Worm (Caenorhabditis elegans): ENCODE measurements around the gene R02F2.10.

R02F2.10 gene

DNA sequence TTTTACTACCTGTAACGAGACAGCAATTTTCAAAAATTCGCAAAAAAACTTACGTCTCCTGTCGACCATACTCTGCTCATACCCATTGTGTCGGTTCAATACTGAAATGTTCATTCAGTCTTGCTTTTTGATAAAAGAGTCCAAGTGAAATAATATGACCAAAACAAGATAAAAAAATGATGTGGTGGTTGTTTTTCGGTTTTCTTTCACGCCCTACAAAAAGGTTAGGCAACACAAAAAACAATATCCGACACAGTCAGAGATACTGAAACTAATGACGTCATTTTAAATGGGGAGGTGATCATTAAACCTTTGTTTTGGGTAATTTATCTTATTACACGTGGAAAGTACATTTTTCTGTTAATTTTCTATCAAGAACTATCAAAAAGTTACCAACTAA is 17.1 kb downstream of the R02F2.10 start, which contains the start of gene R02F2.8:
TSS of gene R02F2.8 (minus strand) at position 101 of the 400 bp plus-strand sequence.
- TF ChIP-seq klf-2 (GFP tag; conservative IDR thresholded peaks at IDR 0.05) (no peak), tab-1 (GFP tag; IDR thresholded peaks at IDR 0.05) (no peak), T22C8.4 (GFP tag; IDR thresholded peaks at IDR 0.05) (no peak), med-1 (GFP tag; optimal IDR thresholded peaks at IDR 0.05; ENCODE audit: insufficient read depth) (no peak), cog-1 (tag; optimal IDR thresholded peaks at IDR 0.05) (no peak), ztf-29 (GFP tag; IDR thresholded peaks at IDR 0.05) (no peak), flt-1 (GFP tag; IDR thresholded peaks at IDR 0.05) (no peak), ztf-23 (GFP tag; IDR thresholded peaks at IDR 0.05) (no peak), ref-1 (GFP tag; conservative IDR thresholded peaks at IDR 0.05) (no peak)

DNA sequence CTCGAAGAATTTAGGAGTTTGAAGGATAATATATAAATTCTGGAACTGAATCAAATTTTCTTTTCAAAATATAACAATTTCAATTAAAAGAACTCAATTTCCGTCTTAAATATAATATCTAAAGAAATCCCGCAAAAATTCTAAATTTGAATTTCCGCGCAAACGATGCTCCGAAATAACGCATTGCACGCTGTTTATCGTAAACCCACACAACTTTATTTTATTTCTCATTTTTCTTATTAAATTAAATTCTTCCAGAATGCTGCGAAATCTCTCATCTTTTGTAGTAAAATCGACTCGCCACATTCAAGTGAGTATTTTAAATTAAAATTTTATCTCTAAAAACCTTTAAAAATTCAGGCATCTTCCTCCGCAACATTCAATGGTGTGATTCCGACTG is 20.9 kb downstream of the R02F2.10 start, which contains the start of gene R02F2.9:
TSS of gene R02F2.9 (plus strand) at position 218 of the 400 bp plus-strand sequence.
- TF ChIP-seq tab-1 (GFP tag; IDR thresholded peaks at IDR 0.05) (no peak), flt-1 (GFP tag; IDR thresholded peaks at IDR 0.05) (0 out of 2 replicates have a peak, but pooled peaks have one; percentile 36)

DNA sequence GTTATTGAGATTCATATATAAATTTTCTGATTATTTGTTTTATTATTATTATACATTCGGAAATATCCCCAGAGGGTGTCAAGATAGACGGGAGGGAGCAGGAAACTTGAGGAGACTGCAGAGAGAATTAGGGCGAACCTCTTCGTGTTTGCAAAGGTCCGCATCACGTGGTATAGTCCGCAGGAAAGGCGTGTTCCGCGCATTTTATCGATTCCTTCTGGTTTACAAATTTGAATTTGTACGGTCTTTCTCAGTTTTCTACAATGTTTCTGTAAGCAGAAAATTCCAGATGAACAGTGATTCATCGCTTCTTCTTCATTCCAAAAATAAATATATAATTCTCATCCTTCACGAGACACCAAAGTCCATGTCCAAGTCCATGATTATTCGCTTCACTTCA is 21.8 kb downstream of the R02F2.10 start:
- no peak for TF ChIP-seq ztf-29 (GFP tag; IDR thresholded peaks at IDR 0.05)
- no peak for TF ChIP-seq flt-1 (GFP tag; IDR thresholded peaks at IDR 0.05)
- no peak for TF ChIP-seq med-1 (GFP tag; optimal IDR thresholded peaks at IDR 0.05; ENCODE audit: insufficient read depth)

DNA sequence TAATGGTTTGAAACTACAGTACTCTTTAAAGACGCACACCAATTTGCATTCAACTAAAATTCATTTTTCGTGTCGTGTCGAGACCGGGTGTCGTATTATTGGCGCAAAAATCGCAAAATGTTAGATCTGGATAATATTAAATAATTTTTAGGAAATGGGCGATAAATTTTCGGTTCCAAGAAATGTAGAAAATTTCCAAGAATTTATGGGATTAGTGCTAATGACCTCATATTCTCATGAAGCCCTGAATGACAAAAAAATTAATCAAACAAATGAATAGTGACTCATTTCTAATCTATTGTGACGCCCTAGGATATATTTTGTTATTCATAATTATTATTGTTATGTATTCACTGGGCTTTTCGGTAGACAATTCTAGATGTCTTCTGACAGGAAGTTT is 22.6 kb downstream of the R02F2.10 start:
- no peak for TF ChIP-seq T22C8.4 (GFP tag; IDR thresholded peaks at IDR 0.05)
- no peak for TF ChIP-seq med-1 (GFP tag; optimal IDR thresholded peaks at IDR 0.05; ENCODE audit: insufficient read depth)
- TF ChIP-seq ztf-23 (GFP tag; IDR thresholded peaks at IDR 0.05) = no peak
- no peak for TF ChIP-seq flt-1 (GFP tag; IDR thresholded peaks at IDR 0.05)
- no peak for TF ChIP-seq ref-1 (GFP tag; conservative IDR thresholded peaks at IDR 0.05)
- no peak for TF ChIP-seq cog-1 (tag; optimal IDR thresholded peaks at IDR 0.05)
- TF ChIP-seq tab-1 (GFP tag; IDR thresholded peaks at IDR 0.05) = no peak
- TF ChIP-seq ztf-29 (GFP tag; IDR thresholded peaks at IDR 0.05) = no peak
- no peak for TF ChIP-seq klf-2 (GFP tag; conservative IDR thresholded peaks at IDR 0.05)

DNA sequence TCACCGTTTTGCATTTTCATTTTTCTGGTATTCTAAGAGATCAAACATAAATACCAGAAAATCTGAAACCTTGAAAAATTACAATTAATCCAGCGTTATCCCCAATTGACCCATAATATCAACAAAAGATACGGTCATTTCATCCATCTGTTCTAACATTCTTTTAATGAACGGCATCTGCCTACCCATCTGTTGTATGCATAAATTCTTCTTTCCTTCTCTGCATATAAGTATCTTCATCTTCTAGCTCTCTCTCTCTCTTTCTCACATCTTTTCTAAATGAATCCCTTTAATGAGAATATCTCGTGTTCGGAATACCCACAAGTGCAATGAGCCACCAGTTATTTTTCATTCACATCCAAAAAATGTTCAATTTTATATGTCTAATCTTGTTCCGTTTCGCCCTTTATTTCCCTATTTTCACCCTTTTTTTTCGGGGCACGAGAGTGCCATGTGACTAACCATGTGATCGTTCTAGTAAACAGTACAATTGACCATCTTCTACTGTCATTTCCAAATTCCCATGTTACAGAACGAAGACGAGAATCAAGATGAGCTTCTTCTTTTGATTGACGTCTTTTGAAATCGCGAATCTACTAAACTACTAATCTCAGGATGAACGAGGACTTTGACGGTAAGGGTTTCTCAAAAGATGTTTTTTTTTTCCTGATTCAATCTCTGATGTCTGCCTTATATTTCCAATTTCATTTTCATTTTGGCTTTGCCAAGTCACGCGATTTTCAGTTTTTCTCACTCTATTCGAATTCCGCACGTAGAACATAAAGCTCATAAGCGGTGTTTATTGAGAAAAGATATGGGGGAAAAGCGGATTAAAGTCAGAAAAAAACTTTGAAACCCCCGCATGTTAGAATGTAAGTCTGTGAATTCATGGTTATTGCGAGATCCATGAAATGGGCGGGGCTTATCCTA is 23.5 kb downstream of the R02F2.10 start, which contains the start of gene R02F2.1:
TSS of gene R02F2.1 (plus strand) at position 528 of the 930 bp plus-strand sequence.
- TF ChIP-seq ztf-23 (GFP tag; IDR thresholded peaks at IDR 0.05) (no peak), cog-1 (tag; optimal IDR thresholded peaks at IDR 0.05) (no peak), tab-1 (GFP tag; IDR thresholded peaks at IDR 0.05) (no peak), T22C8.4 (GFP tag; IDR thresholded peaks at IDR 0.05) (no peak), flt-1 (GFP tag; IDR thresholded peaks at IDR 0.05) (no peak), ztf-29 (GFP tag; IDR thresholded peaks at IDR 0.05) (no peak), med-1 (GFP tag; optimal IDR thresholded peaks at IDR 0.05; ENCODE audit: insufficient read depth) (no peak), ref-1 (GFP tag; conservative IDR thresholded peaks at IDR 0.05) (no peak), klf-2 (GFP tag; conservative IDR thresholded peaks at IDR 0.05) (no peak)

DNA sequence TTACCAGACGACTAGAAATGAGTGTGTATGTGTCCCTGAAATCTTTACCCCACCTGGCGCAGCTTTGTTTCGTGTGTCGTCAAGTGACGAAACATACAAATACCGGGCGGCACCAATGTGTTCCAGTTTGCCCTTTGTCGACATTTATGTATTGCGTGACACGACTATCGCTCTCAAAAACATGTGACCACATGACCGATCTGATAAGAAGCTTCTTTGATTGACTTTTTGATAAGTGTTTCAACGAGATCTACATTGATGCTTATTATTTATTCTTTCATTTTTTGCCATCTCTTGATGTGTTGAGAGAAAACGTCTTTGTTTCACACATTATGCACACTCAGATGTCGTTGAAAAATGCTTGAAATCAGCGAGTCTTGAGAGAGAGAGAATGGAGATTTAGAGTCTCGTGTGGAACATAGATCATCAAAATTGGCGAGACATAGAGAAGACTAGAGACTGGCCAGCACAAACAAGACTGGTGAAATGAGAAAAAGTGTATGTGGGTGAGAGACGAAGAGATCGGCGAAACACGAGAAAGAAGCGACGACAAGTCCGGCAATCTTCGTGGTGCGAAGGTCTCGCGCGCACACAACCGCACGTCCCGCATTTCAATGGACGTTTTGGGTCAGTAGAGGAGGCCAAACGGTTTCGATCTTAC is 24.9 kb downstream of the R02F2.10 start:
- TF ChIP-seq ref-1 (GFP tag; conservative IDR thresholded peaks at IDR 0.05) (peak; percentile 43; the same call in 1 of the 2 replicates), cog-1 (tag; optimal IDR thresholded peaks at IDR 0.05) (peak; percentile 56), T22C8.4 (GFP tag; IDR thresholded peaks at IDR 0.05) (no peak)

DNA sequence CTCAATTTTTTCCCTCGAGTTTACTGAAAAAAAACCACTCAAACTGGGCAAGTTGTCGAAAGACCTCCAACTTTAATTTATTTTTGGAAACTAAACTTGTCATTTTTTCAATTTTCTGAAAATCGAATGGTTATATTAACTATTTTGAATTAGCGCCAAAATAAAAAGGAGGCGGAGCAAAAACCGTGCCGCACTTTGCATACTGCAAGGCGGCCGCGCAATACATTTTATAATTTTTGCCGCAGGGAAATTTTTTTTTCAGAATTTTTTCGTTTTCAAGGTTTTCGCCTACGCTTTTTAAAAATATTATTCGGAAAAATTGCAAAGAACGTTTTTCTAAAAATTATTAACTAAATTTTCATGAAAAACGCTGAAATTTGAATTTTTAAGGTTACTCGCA is 25.6 kb downstream of the R02F2.10 start:
- TF ChIP-seq cog-1 (tag; optimal IDR thresholded peaks at IDR 0.05) (no peak), ref-1 (GFP tag; conservative IDR thresholded peaks at IDR 0.05) (no peak), tab-1 (GFP tag; IDR thresholded peaks at IDR 0.05) (no peak), T22C8.4 (GFP tag; IDR thresholded peaks at IDR 0.05) (no peak), med-1 (GFP tag; optimal IDR thresholded peaks at IDR 0.05; ENCODE audit: insufficient read depth) (no peak), flt-1 (GFP tag; IDR thresholded peaks at IDR 0.05) (no peak), klf-2 (GFP tag; conservative IDR thresholded peaks at IDR 0.05) (no peak), ztf-23 (GFP tag; IDR thresholded peaks at IDR 0.05) (no peak), ztf-29 (GFP tag; IDR thresholded peaks at IDR 0.05) (no peak)

DNA sequence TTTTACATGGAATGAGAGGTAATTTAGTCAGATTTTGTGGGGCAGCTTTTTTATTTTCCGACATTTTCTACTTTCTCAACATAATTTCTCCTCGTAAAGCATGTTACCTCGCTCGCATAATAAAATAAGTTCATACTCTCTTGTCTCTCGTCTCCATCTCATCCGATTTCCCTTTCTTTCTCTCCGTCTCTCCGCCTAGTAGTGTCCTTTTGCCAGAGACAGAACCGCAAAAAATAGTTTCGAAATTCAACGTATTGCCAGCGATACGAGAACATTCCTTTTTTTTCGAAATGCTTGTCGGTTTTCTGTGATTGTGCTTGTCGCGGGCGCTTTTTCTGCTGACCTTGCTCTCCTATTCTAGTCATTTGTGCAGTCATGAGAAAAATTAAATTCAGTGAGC is 26.1 kb downstream of the R02F2.10 start:
- TF ChIP-seq med-1 (GFP tag; optimal IDR thresholded peaks at IDR 0.05; ENCODE audit: insufficient read depth) (no peak), flt-1 (GFP tag; IDR thresholded peaks at IDR 0.05) (0 out of 2 replicates have a peak, but pooled peaks have one; percentile 16)

DNA sequence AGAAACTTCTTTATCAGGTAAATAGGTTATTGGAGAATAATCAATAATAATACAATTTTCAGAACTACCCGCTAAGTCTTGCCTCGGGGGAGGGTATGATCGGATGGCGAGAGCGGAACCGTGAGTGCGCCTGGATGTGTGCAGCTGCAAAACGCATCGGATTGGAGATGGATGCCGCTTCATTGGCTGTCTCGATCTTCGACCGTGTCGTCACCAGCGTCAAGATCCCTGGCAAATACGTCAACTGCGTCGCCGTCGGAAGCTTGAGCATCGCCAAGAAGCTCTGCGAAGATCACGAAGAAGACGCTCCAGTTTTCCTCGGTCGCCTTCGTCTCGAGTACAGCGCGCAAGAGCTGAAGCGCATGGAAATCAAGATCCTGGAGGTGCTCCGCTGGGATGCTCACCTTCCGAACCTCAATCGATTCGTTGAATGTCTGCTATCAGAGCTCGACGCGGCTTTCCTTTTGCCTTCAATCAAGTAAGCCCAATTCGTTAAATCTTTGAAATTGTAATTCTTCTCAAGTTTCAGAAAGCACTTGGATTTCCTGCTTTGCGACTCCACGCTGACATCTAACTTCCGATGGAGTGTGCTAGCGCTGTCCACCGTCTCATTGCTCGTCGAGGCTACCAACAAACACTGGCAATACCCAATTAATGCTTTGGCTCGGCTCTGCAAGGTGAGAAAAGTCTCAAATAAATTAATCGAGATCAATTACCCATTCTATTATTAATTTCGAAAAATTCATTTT is 26.8 kb downstream of the R02F2.10 start:
- TF ChIP-seq flt-1 (GFP tag; IDR thresholded peaks at IDR 0.05) (0 out of 2 replicates have a peak, but pooled peaks have one; percentile 54), ztf-23 (GFP tag; IDR thresholded peaks at IDR 0.05) (no peak), med-1 (GFP tag; optimal IDR thresholded peaks at IDR 0.05; ENCODE audit: insufficient read depth) (no peak)
